Fruit fly (Drosophila melanogaster) whole organism: ENCODE results near the gene para.

Experiments
- EcR ChIP-seq, 2 experiments: fragments of >200 bp; optimal IDR thresholded peaks; 2 replicates each; lab custom pipeline; 2017; ENCODE audit warnings: missing biosample characterization in 2 of 2, missing genetic modification characterization in 2 of 2, missing genetic modification reagents in 2 of 2
- psq ChIP-seq: fragments of >200 bp; optimal IDR thresholded peaks from 2 replicates; lab custom pipeline; 2017

dm6 chrX:16552567-16552966, 19.7 kb upstream of the para start:
- no peak for TF ChIP-seq EcR (GFP tag; optimal IDR thresholded peaks at IDR 0.05; lab: Kevin White, UChicago)
- no peak for TF ChIP-seq psq
